Worm (Caenorhabditis elegans): Measurements from ENCODE around the gene scl-7.

DNA sequence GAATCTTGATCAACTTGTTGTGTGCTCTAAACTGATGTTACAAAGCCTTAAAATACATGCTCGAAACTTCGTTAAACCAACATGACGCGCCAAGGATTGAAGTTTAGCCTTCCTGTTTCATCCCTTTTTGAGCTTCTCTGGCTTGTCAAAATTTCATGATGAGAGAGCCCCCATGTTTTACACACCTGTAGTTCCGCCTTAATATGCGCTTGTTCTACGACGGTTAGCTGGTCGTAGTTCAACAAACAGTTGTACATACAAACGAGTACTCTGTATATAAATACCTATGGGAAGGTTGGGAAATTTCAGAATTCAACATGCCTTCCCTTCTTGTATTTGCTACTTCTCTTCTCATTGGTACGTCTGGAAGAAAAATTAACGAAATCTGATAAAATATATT is 1.8 kb upstream of the scl-7 start, which contains the start of gene scl-6:
- TF ChIP-seq ama-1 (optimal IDR thresholded peaks at IDR 0.05): no peak
- no peak for TF ChIP-seq tbx-11 (GFP tag; IDR thresholded peaks at IDR 0.05)
